Fruit fly (Drosophila melanogaster) whole organism, embryonic: ENCODE results near the gene Tnks.

Experiments
- CG10979 ChIP-seq: fragments of 200-800 bp; sonication (Bioruptor generic); optimal IDR thresholded peaks from 2 replicates; lab custom pipeline; 2018; ENCODE audit warnings: missing biosample characterization, mild to moderate bottlenecking, missing genetic modification characterization, moderate library complexity
- CG13775 ChIP-seq: fragments of 200-800 bp; sonication (Bioruptor generic); optimal IDR thresholded peaks from 3 replicates; lab custom pipeline; 2017; ENCODE audit warnings: missing biosample characterization, mild to moderate bottlenecking, missing genetic modification characterization
- CG15269 ChIP-seq: fragments of 200-800 bp; sonication (Bioruptor generic); optimal IDR thresholded peaks from 2 replicates; lab custom pipeline; 2018; ENCODE audit warnings: missing biosample characterization, mild to moderate bottlenecking, missing genetic modification characterization, moderate library complexity
- CG18011 ChIP-seq: fragments of 200-800 bp; sonication (Bioruptor generic); optimal IDR thresholded peaks from 2 replicates; lab custom pipeline; 2017; ENCODE audit warnings: missing biosample characterization, missing genetic modification characterization, mild to moderate bottlenecking, moderate library complexity, missing genotype
- CG9609 ChIP-seq: fragments of 200-800 bp; sonication (Bioruptor generic); optimal IDR thresholded peaks from 3 replicates; lab custom pipeline; 2016; ENCODE audit warnings: missing biosample characterization, missing genetic modification characterization
- Dfd ChIP-seq, 2 experiments: fragments of >200 bp; optimal IDR thresholded peaks; 2 replicates each; lab custom pipeline; 2017; ENCODE audit warnings: missing biosample characterization in 2 of 2, missing genetic modification characterization in 2 of 2
- Hr39 ChIP-seq: fragments of >200 bp; optimal IDR thresholded peaks from 2 replicates; lab custom pipeline; 2017
- Rx ChIP-seq: fragments of 200-800 bp; sonication (Bioruptor generic); IDR thresholded peaks from 2 replicates; pipeline ENCODE4 v1.3.6; 2022; ENCODE audit warnings: missing biosample characterization, missing genetic modification characterization
- cas ChIP-seq: fragments of 200-800 bp; sonication (Bioruptor generic); IDR thresholded peaks from 2 replicates; pipeline ENCODE4 v1.3.6; 2022; ENCODE audit warnings: missing biosample characterization, missing genetic modification characterization
- fd96Cb ChIP-seq: fragments of 200-800 bp; sonication (Bioruptor generic); optimal IDR thresholded peaks from 2 replicates; lab custom pipeline; 2018; ENCODE audit warnings: missing biosample characterization, mild to moderate bottlenecking, missing genetic modification characterization, moderate library complexity
- mam ChIP-seq: fragments of 200-800 bp; sonication (Bioruptor generic); optimal IDR thresholded peaks from 3 replicates; lab custom pipeline; 2016; ENCODE audit warnings: missing biosample characterization, missing genetic modification characterization
- nom ChIP-seq: fragments of 200-800 bp; sonication (Bioruptor generic); optimal IDR thresholded peaks from 2 replicates; lab custom pipeline; 2017; ENCODE audit warnings: missing biosample characterization, missing genetic modification characterization, mild to moderate bottlenecking, moderate library complexity, missing genetic modification reagents
- sima ChIP-seq: fragments of 200-800 bp; sonication (Bioruptor generic); optimal IDR thresholded peaks from 2 replicates; lab custom pipeline; 2016; ENCODE audit warnings: missing biosample characterization, missing genetic modification characterization

Gene Tnks

DNA sequence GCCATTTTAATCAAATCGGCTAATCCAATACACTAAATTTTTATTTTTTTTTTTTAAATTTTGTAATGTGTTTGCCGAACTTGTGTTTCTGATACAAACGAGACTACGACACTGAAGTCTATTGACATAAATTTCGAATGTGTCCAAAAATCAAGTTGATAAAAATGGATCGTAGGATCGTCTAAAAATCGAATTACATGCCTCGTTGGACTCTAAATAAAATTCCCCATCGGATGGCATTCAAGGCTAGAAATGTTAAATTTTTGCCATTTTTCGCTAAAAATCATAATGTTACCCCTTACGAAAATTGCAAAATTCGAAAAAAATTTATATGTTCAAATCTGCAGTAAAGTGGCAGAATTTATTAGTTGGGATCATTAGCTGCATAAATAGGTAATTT, 52.1 kb downstream of the Tnks start, which contains the start of gene ymp:
TSS of gene ymp (minus strand) at position 101 of the 400 bp plus-strand sequence.
- TF ChIP-seq CG13775 (GFP tag; lab: Kevin White, UChicago): no peak
- TF ChIP-seq CG10979 (tag; lab: Kevin White, UChicago): no peak
- no peak for TF ChIP-seq cas
- no peak for TF ChIP-seq mam (GFP tag; lab: Kevin White, UChicago)
- TF ChIP-seq CG18011 (GFP tag; lab: Kevin White, UChicago): no peak
- no peak for TF ChIP-seq Dfd (GFP tag; optimal IDR thresholded peaks at IDR 0.05; lab: Kevin White, UChicago)
- no peak for TF ChIP-seq CG9609 (GFP tag; lab: Kevin White, UChicago)
- TF ChIP-seq nom (GFP tag; lab: Kevin White, UChicago): no peak
- TF ChIP-seq sima (GFP tag; lab: Kevin White, UChicago): no peak
- TF ChIP-seq fd96Cb (tag; lab: Kevin White, UChicago): no peak
- no peak for TF ChIP-seq CG15269 (tag; lab: Kevin White, UChicago)
- no peak for TF ChIP-seq Rx (GFP tag; lab: Robert Waterston, UW)
- TF ChIP-seq Hr39: no peak
